Fruit fly (Drosophila melanogaster) whole organism: ENCODE measurements around the gene Sh.

Experiments
- CG8478 ChIP-seq: fragments of >200 bp; optimal IDR thresholded peaks from 2 replicates; lab custom pipeline; 2018; ENCODE audit warnings: inconsistent platforms
- Dll ChIP-seq: fragments of >200 bp; optimal IDR thresholded peaks from 2 replicates; lab custom pipeline; 2017
- psq ChIP-seq: fragments of >200 bp; optimal IDR thresholded peaks from 2 replicates; lab custom pipeline; 2017
- usp ChIP-seq: fragments of >200 bp; optimal IDR thresholded peaks from 2 replicates; lab custom pipeline; 2017; ENCODE audit warnings: missing biosample characterization, missing genetic modification characterization, mixed read lengths

DNA sequence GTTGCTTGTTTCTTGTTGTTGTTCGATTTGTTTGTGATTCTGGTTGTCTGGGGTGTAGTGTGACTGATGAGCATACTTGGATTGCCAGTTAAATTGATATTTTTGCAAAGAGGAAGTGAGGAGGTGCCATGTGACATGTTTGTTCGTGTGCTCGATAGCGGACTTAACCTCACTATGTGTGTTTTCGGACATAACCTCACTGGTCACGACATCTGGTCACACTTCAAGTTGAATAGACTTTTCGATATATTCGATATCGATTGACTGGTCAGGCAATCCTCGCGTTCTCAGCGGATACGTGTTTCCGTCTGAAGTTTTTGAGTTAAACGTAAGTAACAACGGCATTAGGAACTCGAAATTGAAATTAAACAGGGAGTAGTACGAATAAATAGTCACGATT is 45.6 kb upstream of the Sh start:
- no peak for TF ChIP-seq CG8478 (lab: Kevin White, UChicago)
- TF ChIP-seq usp (GFP tag; lab: Kevin White, UChicago) = no peak
- no peak for TF ChIP-seq Dll (lab: Kevin White, UChicago)
- no peak for TF ChIP-seq psq (lab: Kevin White, UChicago)
